Fruit fly (Drosophila melanogaster): Measurements from ENCODE around the gene Bet1.

Gene Bet1

dm6 chr3L:19261213-19261612 lies at the start of gene Bet1:
TSS of gene Bet1 (plus strand) at chr3L:19261394.
- TF ChIP-seq noc (tag; optimal IDR thresholded peaks at IDR 0.05), result no peak

- no peak for TF ChIP-seq noc (tag; optimal IDR thresholded peaks at IDR 0.05)
These were observed 47.0 kb upstream of the Bet1 start for dm6 chr3L:19214223-19214622.

- no peak for TF ChIP-seq noc (tag; optimal IDR thresholded peaks at IDR 0.05)
These were observed 44.8 kb upstream of the Bet1 start for dm6 chr3L:19216377-19216776.

- no peak for TF ChIP-seq noc (tag; optimal IDR thresholded peaks at IDR 0.05)
These were observed 39.7 kb upstream of the Bet1 start for dm6 chr3L:19221455-19221854.

dm6 chr3L:19225687-19226086 lies 35.5 kb upstream of the Bet1 start:
- no peak for TF ChIP-seq noc (tag; optimal IDR thresholded peaks at IDR 0.05)

dm6 chr3L:19228371-19228817 lies 32.8 kb upstream of the Bet1 start:
- TF ChIP-seq noc (tag; optimal IDR thresholded peaks at IDR 0.05), result no peak

dm6 chr3L:19228857-19229398 lies 32.3 kb upstream of the Bet1 start:
- TF ChIP-seq noc (tag; optimal IDR thresholded peaks at IDR 0.05), result no peak

dm6 chr3L:19229491-19229890 lies 31.7 kb upstream of the Bet1 start:
- TF ChIP-seq noc (tag; optimal IDR thresholded peaks at IDR 0.05), result no peak

- TF ChIP-seq noc (tag; optimal IDR thresholded peaks at IDR 0.05), result no peak
These were observed 30.2 kb upstream of the Bet1 start for dm6 chr3L:19230801-19231547.

- no peak for TF ChIP-seq noc (tag; optimal IDR thresholded peaks at IDR 0.05)
These were observed 29.6 kb upstream of the Bet1 start for dm6 chr3L:19231608-19232007.

dm6 chr3L:19233798-19234781 lies 27.1 kb upstream of the Bet1 start:
- TF ChIP-seq noc (tag; optimal IDR thresholded peaks at IDR 0.05), result no peak

dm6 chr3L:19234922-19235702 lies 26.1 kb upstream of the Bet1 start, which contains the start of gene fz2:
TSS of gene fz2 (minus strand) at chr3L:19235373.
- no peak for TF ChIP-seq noc (tag; optimal IDR thresholded peaks at IDR 0.05)

- TF ChIP-seq noc (tag; optimal IDR thresholded peaks at IDR 0.05), result no peak
These were observed 25.1 kb upstream of the Bet1 start, which contains the start of gene CG33647 for dm6 chr3L:19236060-19236459. TSS of gene CG33647 (plus strand) at chr3L:19236360.

- no peak for TF ChIP-seq noc (tag; optimal IDR thresholded peaks at IDR 0.05)
These were observed 24.6 kb upstream of the Bet1 start for dm6 chr3L:19236554-19236953.

dm6 chr3L:19237780-19238179 lies 23.4 kb upstream of the Bet1 start:
- TF ChIP-seq noc (tag; optimal IDR thresholded peaks at IDR 0.05), result no peak

Measured in whole organism, larva.